Worm (Caenorhabditis elegans) whole organism, mixed stage, embryonic: Measurements from ENCODE around the gene ZK1321.4.

Experiments used
- lin-13 ChIP-seq: fragments of 150-350 bp; optimal IDR thresholded peaks from 2 replicates; lab custom pipeline; 2014; ENCODE audit warnings: missing biosample characterization, missing genetic modification characterization
- mep-1 ChIP-seq: fragments of 150-350 bp; optimal IDR thresholded peaks from 2 replicates; lab custom pipeline; 2017; ENCODE audit warnings: missing biosample characterization, missing genetic modification reagents, missing genetic modification characterization, inconsistent platforms
- nhr-237 ChIP-seq: fragments of 150-350 bp; optimal IDR thresholded peaks from 2 replicates; lab custom pipeline; 2014; ENCODE audit warnings: missing biosample characterization, missing genetic modification characterization
- nhr-28 ChIP-seq: fragments of 150-350 bp; optimal IDR thresholded peaks from 2 replicates; lab custom pipeline; 2014; ENCODE audit warnings: missing biosample characterization, missing genetic modification characterization
- pha-4 ChIP-seq: fragments of 150-350 bp; optimal IDR thresholded peaks from 2 replicates; lab custom pipeline; 2018; ENCODE audit warnings: missing biosample characterization, missing genetic modification reagents, missing genetic modification characterization
- snpc-4 ChIP-seq: fragments of 150-350 bp; optimal IDR thresholded peaks from 2 replicates; lab custom pipeline; 2014; ENCODE audit warnings: missing biosample characterization, missing genetic modification characterization
- sptf-1 ChIP-seq: sonication (generic microtip); optimal IDR thresholded peaks from 2 replicates; lab custom pipeline; 2017; ENCODE audit warnings: mild to moderate bottlenecking, missing genetic modification characterization, moderate library complexity, missing compliant biosample characterization
- unc-62 ChIP-seq: fragments of 150-350 bp; optimal IDR thresholded peaks from 2 replicates; lab custom pipeline; 2014; ENCODE audit warnings: missing biosample characterization, missing genetic modification reagents, missing genetic modification characterization

- TF ChIP-seq nhr-28 (tag; lab: Kevin White, UChicago) (no peak), snpc-4 (no peak), unc-62 (GFP tag; lab: Kevin White, UChicago) (no peak), pha-4 (tag; lab: Kevin White, UChicago) (no peak), nhr-237 (tag; lab: Kevin White, UChicago) (no peak), mep-1 (tag; lab: Kevin White, UChicago) (no peak), lin-13 (tag; lab: Kevin White, UChicago) (no peak), sptf-1 (no peak)
Observed at ce11 chrII:9752278-9752677, 21.5 kb downstream of the ZK1321.4 start.
